Worm (Caenorhabditis elegans) whole organism, L3 larva: ENCODE measurements around the gene ran-1.

Source experiments
- elt-1 ChIP-seq: fragments of 150-350 bp; optimal IDR thresholded peaks from 2 replicates; lab custom pipeline; 2014; ENCODE audit warnings: missing biosample characterization, missing genetic modification characterization
- fkh-10 ChIP-seq: sonication (generic microtip); optimal IDR thresholded peaks from 2 replicates; lab custom pipeline; 2017; ENCODE audit warnings: missing biosample characterization, missing genetic modification reagents, missing genetic modification characterization
- fos-1 ChIP-seq: fragments of 150-350 bp; optimal IDR thresholded peaks from 2 replicates; lab custom pipeline; 2014; ENCODE audit warnings: missing biosample characterization, missing genetic modification characterization
- mdl-1 ChIP-seq: fragments of 150-350 bp; optimal IDR thresholded peaks from 2 replicates; lab custom pipeline; 2014; ENCODE audit warnings: missing biosample characterization, missing genetic modification characterization
- nhr-237 ChIP-seq: fragments of 150-350 bp; optimal IDR thresholded peaks from 2 replicates; lab custom pipeline; 2014; ENCODE audit warnings: missing biosample characterization, missing genetic modification characterization
- nhr-77 ChIP-seq: fragments of 150-350 bp; optimal IDR thresholded peaks from 2 replicates; lab custom pipeline; 2014; ENCODE audit warnings: missing biosample characterization, missing genetic modification characterization

- no peak for TF ChIP-seq nhr-237
- TF ChIP-seq fos-1: no peak
- TF ChIP-seq fkh-10: no peak
- no peak for TF ChIP-seq mdl-1
- TF ChIP-seq elt-1 (tag; lab: Kevin White, UChicago): no peak
- TF ChIP-seq nhr-77: no peak
Measured at ce11 chrIII:10703833-10704232, 43.7 kb downstream of the ran-1 start.
